Worm (Caenorhabditis elegans) whole organism, L1 larva: ENCODE results near the gene T05D4.5.

ENCODE experiments used
- C16A3.4 ChIP-seq: fragments of 150-350 bp; optimal IDR thresholded peaks from 2 replicates; lab custom pipeline; 2014; ENCODE audit warnings: missing biosample characterization, missing genetic modification characterization
- F16B12.6 ChIP-seq: fragments of 150-350 bp; optimal IDR thresholded peaks from 2 replicates; lab custom pipeline; 2014; ENCODE audit warnings: missing biosample characterization, missing genetic modification characterization
- aha-1 ChIP-seq: fragments of 150-350 bp; optimal IDR thresholded peaks from 2 replicates; lab custom pipeline; 2014; ENCODE audit warnings: missing biosample characterization, missing genetic modification characterization
- alr-1 ChIP-seq: fragments of 200-800 bp; sonication (Bioruptor generic); optimal IDR thresholded peaks from 2 replicates; lab custom pipeline; 2018; ENCODE audit warnings: borderline replicate concordance, mild to moderate bottlenecking, missing genetic modification characterization, missing compliant biosample characterization
- blmp-1 ChIP-seq: fragments of 150-350 bp; optimal IDR thresholded peaks from 2 replicates; lab custom pipeline; 2014; ENCODE audit warnings: missing biosample characterization, missing genetic modification characterization
- ceh-63 ChIP-seq: fragments of 200-800 bp; sonication (Bioruptor generic); optimal IDR thresholded peaks from 2 replicates; lab custom pipeline; 2018; ENCODE audit warnings: mild to moderate bottlenecking, missing genetic modification characterization, missing compliant biosample characterization
- ceh-82 ChIP-seq, 3 experiments: fragments of 150-350 bp in 1 of 3; sonication (generic microtip) in 2 of 3; optimal IDR thresholded peaks; 2 replicates each; lab custom pipeline; 2014 to 2017; ENCODE audit warnings: missing biosample characterization in 3 of 3, missing genetic modification characterization in 3 of 3
- ces-1 ChIP-seq: fragments of 150-350 bp; optimal IDR thresholded peaks from 2 replicates; lab custom pipeline; 2014; ENCODE audit warnings: missing biosample characterization, missing genetic modification reagents, missing genetic modification characterization
- dsc-1 ChIP-seq: sonication (generic microtip); optimal IDR thresholded peaks from 2 replicates; lab custom pipeline; 2016; ENCODE audit warnings: mild to moderate bottlenecking, missing genetic modification characterization, missing compliant biosample characterization
- efl-1 ChIP-seq, 4 experiments: fragments of 150-350 bp; optimal IDR thresholded peaks in 3 of 4; peaks in 1 of 4; 1 replicate in 1 of 4; 2 replicates in 3 of 4; lab custom pipeline; 2014; ENCODE audit warnings: missing biosample characterization in 2 of 4, missing genetic modification characterization in 2 of 4, missing genetic modification reagents in 2 of 4
- efl-3 ChIP-seq: fragments of 200-800 bp; sonication (Bioruptor generic); optimal IDR thresholded peaks from 2 replicates; lab custom pipeline; 2018; ENCODE audit warnings: mild to moderate bottlenecking, missing genetic modification characterization, missing compliant biosample characterization
- elt-3 ChIP-seq, 6 experiments: fragments of 150-350 bp in 1 of 6; sonication (generic microtip); optimal IDR thresholded peaks; 2 replicates each; lab custom pipeline; 2017 to 2018; ENCODE audit warnings: missing biosample characterization in 6 of 6, missing genetic modification characterization in 6 of 6, inconsistent platforms in 1 of 6
- ets-5 ChIP-seq: fragments of 200-800 bp; sonication (Bioruptor generic); IDR thresholded peaks from 2 replicates; pipeline ENCODE4 v1.3.6; 2022; ENCODE audit warnings: missing genetic modification characterization, missing compliant biosample characterization
- fkh-4 ChIP-seq: sonication (generic microtip); optimal IDR thresholded peaks from 2 replicates; lab custom pipeline; 2016; ENCODE audit warnings: missing compliant biosample characterization, missing genetic modification characterization, borderline replicate concordance
- grh-1 ChIP-seq: fragments of 200-800 bp; sonication (Bioruptor generic); IDR thresholded peaks from 2 replicates; pipeline ENCODE4 v1.3.6; 2022; ENCODE audit warnings: missing genetic modification reagents, missing genetic modification characterization, missing compliant biosample characterization
- irx-1 ChIP-seq: sonication (generic microtip); optimal IDR thresholded peaks from 2 replicates; lab custom pipeline; 2016; ENCODE audit warnings: missing genetic modification characterization, missing compliant biosample characterization
- isw-1 ChIP-seq: fragments of 200-800 bp; sonication (Bioruptor generic); IDR thresholded peaks from 2 replicates; pipeline ENCODE4 v1.3.6; 2022; ENCODE audit warnings: missing genetic modification characterization, missing compliant biosample characterization
- lin-14 ChIP-seq: fragments of 200-800 bp; sonication (Bioruptor generic); optimal IDR thresholded peaks from 2 replicates; lab custom pipeline; 2018; ENCODE audit warnings: mild to moderate bottlenecking, missing genetic modification characterization, moderate library complexity, missing compliant biosample characterization
- lin-35 ChIP-seq, 2 experiments: fragments of 150-350 bp; optimal IDR thresholded peaks; 2 replicates each; lab custom pipeline; 2014; ENCODE audit warnings: missing biosample characterization in 2 of 2, missing genetic modification characterization in 2 of 2, missing genetic modification reagents in 2 of 2
- lin-39 ChIP-seq: fragments of 150-350 bp; optimal IDR thresholded peaks from 2 replicates; lab custom pipeline; 2014; ENCODE audit warnings: missing biosample characterization, missing genetic modification reagents, missing genetic modification characterization
- lir-3 ChIP-seq: sonication (generic microtip); optimal IDR thresholded peaks from 2 replicates; lab custom pipeline; 2016; ENCODE audit warnings: mild to moderate bottlenecking, missing genetic modification characterization, moderate library complexity, missing compliant biosample characterization; ENCODE audit not compliant: poor library complexity
- lsy-2 ChIP-seq, 2 experiments: fragments of 150-350 bp; optimal IDR thresholded peaks; 2 replicates each; lab custom pipeline; 2014; ENCODE audit warnings: missing biosample characterization in 2 of 2, missing genetic modification characterization in 2 of 2
- nhr-11 ChIP-seq: fragments of 150-350 bp; optimal IDR thresholded peaks from 2 replicates; lab custom pipeline; 2014; ENCODE audit warnings: missing biosample characterization, missing genetic modification characterization
- nhr-19 ChIP-seq: fragments of 200-800 bp; sonication (Bioruptor generic); conservative IDR thresholded peaks from 2 replicates; pipeline ENCODE4 v1.3.6; 2022; ENCODE audit warnings: missing genetic modification characterization, missing compliant biosample characterization
- nhr-71 ChIP-seq: sonication (generic microtip); optimal IDR thresholded peaks from 2 replicates; lab custom pipeline; 2016; ENCODE audit warnings: mild to moderate bottlenecking, missing genetic modification characterization, moderate library complexity, missing compliant biosample characterization
- nhr-85 ChIP-seq: sonication (generic microtip); peaks from one replicate; lab custom pipeline; 2016; ENCODE audit warnings: missing genetic modification characterization, inconsistent platforms, missing compliant biosample characterization
- sptf-1 ChIP-seq: fragments of 150-350 bp; optimal IDR thresholded peaks from 2 replicates; lab custom pipeline; 2014; ENCODE audit warnings: missing biosample characterization, missing genetic modification characterization
- tlp-1 ChIP-seq: fragments of 150-350 bp; optimal IDR thresholded peaks from 2 replicates; lab custom pipeline; 2014; ENCODE audit warnings: missing biosample characterization, missing genetic modification characterization
- unc-62 ChIP-seq: fragments of 150-350 bp; optimal IDR thresholded peaks from 2 replicates; lab custom pipeline; 2014; ENCODE audit warnings: missing biosample characterization, missing genetic modification reagents, missing genetic modification characterization
- unc-86 ChIP-seq: sonication (generic microtip); optimal IDR thresholded peaks from 2 replicates; lab custom pipeline; 2016; ENCODE audit warnings: missing genetic modification characterization, missing compliant biosample characterization
- zag-1 ChIP-seq: fragments of 150-350 bp; optimal IDR thresholded peaks from 2 replicates; lab custom pipeline; 2014; ENCODE audit warnings: missing biosample characterization, missing genetic modification characterization
- zip-4 ChIP-seq: fragments of 200-800 bp; sonication (Bioruptor generic); optimal IDR thresholded peaks from 2 replicates; lab custom pipeline; 2018; ENCODE audit warnings: mild to moderate bottlenecking, missing genetic modification characterization, moderate library complexity, missing compliant biosample characterization

Gene T05D4.5

ce11 chrIII:13564929-13565328, 15.7 kb upstream of the T05D4.5 start, which contains the start of gene aldo-1 (continued):
- TF ChIP-seq alr-1 (tag; lab: Kevin White, UChicago) (no peak), lin-35 (GFP tag; optimal IDR thresholded peaks at IDR 0.05; lab: Kevin White, UChicago) (peak in 1 of 2 experiments; percentile 3), C16A3.4 (tag; lab: Kevin White, UChicago) (no peak), sptf-1 (tag; lab: Kevin White, UChicago) (no peak), unc-86 (no peak), zag-1 (tag; lab: Kevin White, UChicago) (no peak), nhr-85 (tag; lab: Kevin White, UChicago) (no peak)

- TF ChIP-seq ceh-82 (tag; optimal IDR thresholded peaks at IDR 0.05; lab: Kevin White, UChicago) (peak in 2 of 3 experiments; percentile 8 to 11), irx-1 (tag; lab: Kevin White, UChicago) (no peak), ets-5 (GFP tag; lab: Robert Waterston, UW) (no peak), alr-1 (tag; lab: Kevin White, UChicago) (no peak), tlp-1 (tag; lab: Kevin White, UChicago) (no peak), elt-3 (tag; optimal IDR thresholded peaks at IDR 0.05; lab: Kevin White, UChicago) (no peak), nhr-19 (GFP tag; lab: Robert Waterston, UW) (no peak), lin-14 (GFP tag; lab: Kevin White, UChicago) (peak; percentile 45), lsy-2 (tag; optimal IDR thresholded peaks at IDR 0.05; lab: Kevin White, UChicago) (peak in 1 of 2 experiments; percentile 12), nhr-71 (peak; percentile 16), efl-1 (optimal IDR thresholded peaks at IDR 0.05; lab: Kevin White, UChicago) (peak in 1 of 2 experiments; percentile 3), efl-1 (GFP tag; optimal IDR thresholded peaks at IDR 0.05 in 1 of 2; lab: Kevin White, UChicago) (no peak)
- TF ChIP-seq, all 84 proteins: peak for 5
Measured at ce11 chrIII:13565972-13566371, 14.7 kb upstream of the T05D4.5 start.

ce11 chrIII:13570347-13570746, 10.3 kb upstream of the T05D4.5 start, which contains the start of gene exc-12:
exc-12 (minus strand) TSS chrIII:13570447.
- TF ChIP-seq ets-5 (GFP tag; lab: Robert Waterston, UW) (no peak), lir-3 (tag; lab: Kevin White, UChicago) (no peak), ces-1 (GFP tag; lab: Kevin White, UChicago) (no peak), aha-1 (tag; lab: Kevin White, UChicago) (no peak), F16B12.6 (tag; lab: Kevin White, UChicago) (no peak), dsc-1 (tag; lab: Kevin White, UChicago) (no peak), fkh-4 (no peak), ceh-63 (GFP tag; lab: Kevin White, UChicago) (no peak), alr-1 (tag; lab: Kevin White, UChicago) (no peak), lin-14 (GFP tag; lab: Kevin White, UChicago) (no peak), isw-1 (GFP tag; lab: Robert Waterston, UW) (no peak), zip-4 (GFP tag; lab: Kevin White, UChicago) (no peak), unc-62 (GFP tag; lab: Kevin White, UChicago) (no peak), ceh-82 (tag; optimal IDR thresholded peaks at IDR 0.05; lab: Kevin White, UChicago) (no peak), nhr-11 (tag; lab: Kevin White, UChicago) (no peak)

- TF ChIP-seq efl-3 (GFP tag; lab: Kevin White, UChicago) (no peak), unc-86 (no peak), blmp-1 (tag; lab: Kevin White, UChicago) (peak; percentile 70), nhr-85 (tag; lab: Kevin White, UChicago) (peak; percentile 37), elt-3 (tag; optimal IDR thresholded peaks at IDR 0.05; lab: Kevin White, UChicago) (peak in 1 of 6 experiments; percentile 55)
Measured at ce11 chrIII:13575610-13576232, 4.9 kb upstream of the T05D4.5 start, which contains the start of gene osm-7. osm-7 (plus strand) TSS chrIII:13576182.

ce11 chrIII:13580076-13580475, 562 bp upstream of the T05D4.5 start:
- TF ChIP-seq lin-39 (no peak), grh-1 (GFP tag; lab: Robert Waterston, UW) (0 out of 2 replicates have a peak, but pooled peaks have one; percentile 14)
